Worm (Caenorhabditis elegans) whole organism, L1 larva: ENCODE data around the gene F56D2.3.
A peak's percentile ranks its signal among the peaks of the same experiment; 100 is the strongest.

Source experiments
- C16A3.4 ChIP-seq: fragments of 150-350 bp; optimal IDR thresholded peaks from 2 replicates; lab custom pipeline; 2014; ENCODE audit warnings: missing biosample characterization, missing genetic modification characterization
- F16B12.6 ChIP-seq: fragments of 150-350 bp; optimal IDR thresholded peaks from 2 replicates; lab custom pipeline; 2014; ENCODE audit warnings: missing biosample characterization, missing genetic modification characterization
- Y116A8C.19 ChIP-seq: sonication (generic microtip); optimal IDR thresholded peaks from 2 replicates; lab custom pipeline; 2016; ENCODE audit warnings: missing compliant biosample characterization, missing genetic modification characterization, borderline replicate concordance
- aly-2 ChIP-seq: fragments of 150-350 bp; optimal IDR thresholded peaks from 2 replicates; lab custom pipeline; 2014; ENCODE audit warnings: missing biosample characterization, missing genetic modification characterization
- blmp-1 ChIP-seq: fragments of 150-350 bp; optimal IDR thresholded peaks from 2 replicates; lab custom pipeline; 2014; ENCODE audit warnings: missing biosample characterization, missing genetic modification characterization
- ceh-63 ChIP-seq: fragments of 200-800 bp; sonication (Bioruptor generic); optimal IDR thresholded peaks from 2 replicates; lab custom pipeline; 2018; ENCODE audit warnings: mild to moderate bottlenecking, missing genetic modification characterization, missing compliant biosample characterization
- dpl-1 ChIP-seq, 3 experiments: fragments of 150-350 bp in 2 of 3; sonication (generic microtip) in 1 of 3; optimal IDR thresholded peaks; 2 replicates each; lab custom pipeline; 2014 to 2017; ENCODE audit warnings: missing biosample characterization in 3 of 3, missing genetic modification characterization in 3 of 3, missing genetic modification reagents in 3 of 3
- dsc-1 ChIP-seq: sonication (generic microtip); optimal IDR thresholded peaks from 2 replicates; lab custom pipeline; 2016; ENCODE audit warnings: mild to moderate bottlenecking, missing genetic modification characterization, missing compliant biosample characterization
- efl-1 ChIP-seq, 4 experiments: fragments of 150-350 bp; optimal IDR thresholded peaks in 3 of 4; peaks in 1 of 4; 1 replicate in 1 of 4; 2 replicates in 3 of 4; lab custom pipeline; 2014; ENCODE audit warnings: missing biosample characterization in 2 of 4, missing genetic modification characterization in 2 of 4, missing genetic modification reagents in 2 of 4
- egl-27 ChIP-seq, 2 experiments: fragments of 150-350 bp in 1 of 2; sonication (generic microtip); optimal IDR thresholded peaks; 3 replicates each; lab custom pipeline; 2017 to 2018; ENCODE audit warnings: missing biosample characterization in 2 of 2, missing genetic modification characterization in 2 of 2, missing genetic modification reagents in 2 of 2
- fkh-10 ChIP-seq: sonication (generic microtip); optimal IDR thresholded peaks from 2 replicates; lab custom pipeline; 2017; ENCODE audit warnings: missing biosample characterization, missing genetic modification reagents, missing genetic modification characterization
- fkh-8 ChIP-seq: sonication (generic microtip); optimal IDR thresholded peaks from 2 replicates; lab custom pipeline; 2016; ENCODE audit warnings: mild to moderate bottlenecking, missing genetic modification characterization, missing compliant biosample characterization
- hlh-17 ChIP-seq: fragments of 200-800 bp; sonication (Bioruptor generic); optimal IDR thresholded peaks from 2 replicates; lab custom pipeline; 2018; ENCODE audit warnings: missing genetic modification characterization, mild to moderate bottlenecking, missing compliant biosample characterization, moderate library complexity, borderline replicate concordance
- irx-1 ChIP-seq: sonication (generic microtip); optimal IDR thresholded peaks from 2 replicates; lab custom pipeline; 2016; ENCODE audit warnings: missing genetic modification characterization, missing compliant biosample characterization
- isw-1 ChIP-seq: fragments of 200-800 bp; sonication (Bioruptor generic); IDR thresholded peaks from 2 replicates; pipeline ENCODE4 v1.3.6; 2022; ENCODE audit warnings: missing genetic modification characterization, missing compliant biosample characterization
- lin-13 ChIP-seq: fragments of 150-350 bp; optimal IDR thresholded peaks from 2 replicates; lab custom pipeline; 2014; ENCODE audit warnings: missing biosample characterization, missing genetic modification reagents, missing genetic modification characterization
- lin-14 ChIP-seq: fragments of 200-800 bp; sonication (Bioruptor generic); optimal IDR thresholded peaks from 2 replicates; lab custom pipeline; 2018; ENCODE audit warnings: mild to moderate bottlenecking, missing genetic modification characterization, moderate library complexity, missing compliant biosample characterization
- lin-15B ChIP-seq: fragments of 150-350 bp; sonication (generic microtip); optimal IDR thresholded peaks from 3 replicates; lab custom pipeline; 2014; ENCODE audit warnings: missing biosample characterization, missing genetic modification characterization
- lin-35 ChIP-seq, 2 experiments: fragments of 150-350 bp; optimal IDR thresholded peaks; 2 replicates each; lab custom pipeline; 2014; ENCODE audit warnings: missing biosample characterization in 2 of 2, missing genetic modification characterization in 2 of 2, missing genetic modification reagents in 2 of 2
- lin-39 ChIP-seq: fragments of 150-350 bp; optimal IDR thresholded peaks from 2 replicates; lab custom pipeline; 2014; ENCODE audit warnings: missing biosample characterization, missing genetic modification reagents, missing genetic modification characterization
- lsy-2 ChIP-seq, 2 experiments: fragments of 150-350 bp; optimal IDR thresholded peaks; 2 replicates each; lab custom pipeline; 2014; ENCODE audit warnings: missing biosample characterization in 2 of 2, missing genetic modification characterization in 2 of 2
- mef-2 ChIP-seq: fragments of 150-350 bp; optimal IDR thresholded peaks from 2 replicates; lab custom pipeline; 2014; ENCODE audit warnings: missing biosample characterization, missing genetic modification characterization
- mep-1 ChIP-seq: fragments of 150-350 bp; optimal IDR thresholded peaks from 2 replicates; lab custom pipeline; 2014; ENCODE audit warnings: missing biosample characterization, missing genetic modification characterization
- nhr-12 ChIP-seq: sonication (generic microtip); optimal IDR thresholded peaks from 2 replicates; lab custom pipeline; 2017; ENCODE audit warnings: missing biosample characterization, missing genetic modification characterization
- nhr-20 ChIP-seq: sonication (generic microtip); optimal IDR thresholded peaks from 2 replicates; lab custom pipeline; 2016; ENCODE audit warnings: mild to moderate bottlenecking, missing genetic modification characterization, missing compliant biosample characterization
- nhr-237 ChIP-seq: fragments of 150-350 bp; optimal IDR thresholded peaks from 2 replicates; lab custom pipeline; 2014; ENCODE audit warnings: missing biosample characterization, missing genetic modification characterization
- nhr-28 ChIP-seq: fragments of 150-350 bp; optimal IDR thresholded peaks from 2 replicates; lab custom pipeline; 2014; ENCODE audit warnings: missing biosample characterization, missing genetic modification characterization
- nhr-47 ChIP-seq: sonication (generic microtip); optimal IDR thresholded peaks from 2 replicates; lab custom pipeline; 2016; ENCODE audit warnings: mild to moderate bottlenecking, missing genetic modification characterization, moderate library complexity, missing compliant biosample characterization
- nhr-71 ChIP-seq: sonication (generic microtip); optimal IDR thresholded peaks from 2 replicates; lab custom pipeline; 2016; ENCODE audit warnings: mild to moderate bottlenecking, missing genetic modification characterization, moderate library complexity, missing compliant biosample characterization
- nhr-76 ChIP-seq: sonication (generic microtip); optimal IDR thresholded peaks from 2 replicates; lab custom pipeline; 2017; ENCODE audit warnings: missing biosample characterization, missing genetic modification characterization
- nhr-77 ChIP-seq: fragments of 150-350 bp; optimal IDR thresholded peaks from 2 replicates; lab custom pipeline; 2014; ENCODE audit warnings: missing biosample characterization, missing genetic modification characterization
- nhr-84 ChIP-seq: sonication (generic microtip); optimal IDR thresholded peaks from 2 replicates; lab custom pipeline; 2017; ENCODE audit warnings: missing biosample characterization, missing genetic modification characterization
- nhr-85 ChIP-seq: sonication (generic microtip); peaks from one replicate; lab custom pipeline; 2016; ENCODE audit warnings: missing genetic modification characterization, inconsistent platforms, missing compliant biosample characterization
- pag-3 ChIP-seq: sonication (generic microtip); optimal IDR thresholded peaks from 2 replicates; lab custom pipeline; 2017; ENCODE audit warnings: missing genetic modification characterization, mild to moderate bottlenecking, missing compliant biosample characterization, antibody characterized with exemption, borderline replicate concordance; ENCODE audit not compliant: insufficient read depth
- snpc-4 ChIP-seq: fragments of 150-350 bp; optimal IDR thresholded peaks from 2 replicates; lab custom pipeline; 2014; ENCODE audit warnings: missing biosample characterization, missing genetic modification characterization
- sox-4 ChIP-seq: sonication (generic microtip); optimal IDR thresholded peaks from 2 replicates; lab custom pipeline; 2016; ENCODE audit warnings: missing genetic modification characterization, missing compliant biosample characterization
- sptf-1 ChIP-seq: fragments of 150-350 bp; optimal IDR thresholded peaks from 2 replicates; lab custom pipeline; 2014; ENCODE audit warnings: missing biosample characterization, missing genetic modification characterization
- tbx-2 ChIP-seq: sonication (generic microtip); optimal IDR thresholded peaks from 2 replicates; lab custom pipeline; 2016; ENCODE audit warnings: missing genetic modification characterization, missing compliant biosample characterization
- tlp-1 ChIP-seq: fragments of 150-350 bp; optimal IDR thresholded peaks from 2 replicates; lab custom pipeline; 2014; ENCODE audit warnings: missing biosample characterization, missing genetic modification characterization
- unc-130 ChIP-seq: fragments of 150-350 bp; optimal IDR thresholded peaks from 2 replicates; lab custom pipeline; 2017; ENCODE audit warnings: missing biosample characterization, missing genetic modification characterization, inconsistent platforms
- unc-86 ChIP-seq: sonication (generic microtip); optimal IDR thresholded peaks from 2 replicates; lab custom pipeline; 2016; ENCODE audit warnings: missing genetic modification characterization, missing compliant biosample characterization
- vab-15 ChIP-seq: sonication (generic microtip); optimal IDR thresholded peaks from 2 replicates; lab custom pipeline; 2017; ENCODE audit warnings: missing genotype, mild to moderate bottlenecking, missing genetic modification characterization, missing compliant biosample characterization
- xbp-1 ChIP-seq: sonication (generic microtip); optimal IDR thresholded peaks from 2 replicates; lab custom pipeline; 2016; ENCODE audit warnings: missing genetic modification characterization, missing compliant biosample characterization
- zip-4 ChIP-seq: fragments of 200-800 bp; sonication (Bioruptor generic); optimal IDR thresholded peaks from 2 replicates; lab custom pipeline; 2018; ENCODE audit warnings: mild to moderate bottlenecking, missing genetic modification characterization, moderate library complexity, missing compliant biosample characterization

F56D2.3 gene

ce11 chrIII:5582766-5583165, 2.0 kb upstream of the F56D2.3 start, which contains the start of the genes F56D2.8 and uev-2:
Gene F56D2.8 (minus strand): TSS chrIII:5582866.
Gene uev-2 (plus strand): TSS chrIII:5583125.
- TF ChIP-seq vab-15 (tag; lab: Kevin White, UChicago) = no peak
- TF ChIP-seq snpc-4 = no peak
- TF ChIP-seq nhr-85 = no peak
- TF ChIP-seq dsc-1 = peak; percentile 25
- TF ChIP-seq blmp-1 (tag; lab: Kevin White, UChicago) = no peak
- TF ChIP-seq fkh-8 (tag; lab: Kevin White, UChicago) = peak; percentile 57

- TF ChIP-seq lsy-2 (tag; optimal IDR thresholded peaks at IDR 0.05; lab: Kevin White, UChicago) = no peak
- no peak for TF ChIP-seq efl-1 (optimal IDR thresholded peaks at IDR 0.05; lab: Kevin White, UChicago)
- TF ChIP-seq efl-1 (GFP tag; optimal IDR thresholded peaks at IDR 0.05 in 1 of 2; lab: Kevin White, UChicago) = peak in 1 of 2 experiments; percentile 82
Observed at ce11 chrIII:5585711-5586110, 964 bp downstream of the F56D2.3 start.

DNA sequence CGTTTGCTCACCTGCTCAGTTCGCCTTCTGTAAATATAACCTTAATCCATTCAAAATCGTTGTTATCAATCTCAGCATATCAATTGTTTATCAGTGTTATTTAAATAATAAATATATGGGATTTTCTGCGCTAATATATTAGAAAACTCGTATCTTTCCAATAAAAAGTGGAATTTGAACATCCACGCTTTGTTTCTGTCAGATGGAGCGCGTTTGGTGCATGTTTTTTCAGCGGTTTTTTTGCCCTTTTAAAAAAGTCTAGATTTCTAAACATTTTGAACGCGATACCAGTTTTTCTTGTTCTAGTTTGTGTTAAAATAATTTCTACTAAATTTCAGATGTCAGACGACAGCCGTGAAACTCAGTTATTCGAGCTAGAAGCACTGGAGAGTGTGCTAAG, 2.2 kb downstream of the F56D2.3 start, which contains the start of gene F56D2.2:
F56D2.2 (plus strand) TSS at position 339 of the 400 bp plus-strand sequence.
- no peak for TF ChIP-seq sox-4 (tag; lab: Kevin White, UChicago)
- peak; percentile 18 to 82 for TF ChIP-seq efl-1 (optimal IDR thresholded peaks at IDR 0.05; lab: Kevin White, UChicago)
- TF ChIP-seq efl-1 (GFP tag; optimal IDR thresholded peaks at IDR 0.05 in 1 of 2; lab: Kevin White, UChicago) = peak; percentile 86 to 98
- no peak for TF ChIP-seq nhr-12
- TF ChIP-seq nhr-237 = no peak
- peak; percentile 71 to 91 for TF ChIP-seq lin-35 (GFP tag; optimal IDR thresholded peaks at IDR 0.05; lab: Kevin White, UChicago)
- peak in 1 of 2 experiments; percentile 64 for TF ChIP-seq lsy-2 (tag; optimal IDR thresholded peaks at IDR 0.05; lab: Kevin White, UChicago)
- TF ChIP-seq dpl-1 (GFP tag; optimal IDR thresholded peaks at IDR 0.05; lab: Kevin White, UChicago) = peak; percentile 64 to 87 (median 77)
- no peak for TF ChIP-seq nhr-47 (tag; lab: Kevin White, UChicago)
- no peak for TF ChIP-seq Y116A8C.19 (tag; lab: Kevin White, UChicago)
- TF ChIP-seq lin-13 (GFP tag; lab: Kevin White, UChicago) = no peak
- no peak for TF ChIP-seq nhr-71 (tag; lab: Kevin White, UChicago)
- peak; percentile 31 for TF ChIP-seq lin-15B
- TF ChIP-seq egl-27 (tag; optimal IDR thresholded peaks at IDR 0.05; lab: Kevin White, UChicago) = no peak
- TF ChIP-seq unc-86 (tag; lab: Kevin White, UChicago) = no peak
- no peak for TF ChIP-seq pag-3 (tag; lab: Kevin White, UChicago)
- no peak for TF ChIP-seq hlh-17 (GFP tag; lab: Kevin White, UChicago)
- TF ChIP-seq lin-39 (tag; lab: Kevin White, UChicago) = no peak
- TF ChIP-seq mep-1 (tag; lab: Kevin White, UChicago) = no peak
- no peak for TF ChIP-seq mef-2 (tag; lab: Kevin White, UChicago)
- no peak for TF ChIP-seq F16B12.6 (tag; lab: Kevin White, UChicago)
- no peak for TF ChIP-seq tlp-1 (tag; lab: Kevin White, UChicago)
- no peak for TF ChIP-seq lin-14 (GFP tag; lab: Kevin White, UChicago)
- no peak for TF ChIP-seq zip-4
- TF ChIP-seq nhr-84 (tag; lab: Kevin White, UChicago) = no peak

DNA sequence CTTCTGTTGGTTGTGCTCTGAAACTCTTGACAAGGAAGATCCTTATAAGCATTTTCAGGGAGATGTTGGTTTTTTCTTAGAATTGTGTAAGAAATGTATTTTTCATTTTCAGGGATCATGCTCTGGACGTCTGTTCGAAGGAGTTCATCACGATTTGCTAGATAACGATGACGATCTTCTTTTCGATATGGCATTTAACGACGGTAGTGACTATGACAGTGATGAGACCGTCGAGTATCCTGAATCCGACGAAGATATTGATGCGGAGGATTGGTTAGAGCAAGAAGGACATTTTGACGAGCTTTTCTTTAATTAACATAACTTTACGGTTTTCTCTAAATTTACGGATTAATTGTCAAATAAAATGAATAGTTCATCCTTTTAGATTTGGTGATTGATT, 4.0 kb downstream of the F56D2.3 start:
- TF ChIP-seq xbp-1 (tag; lab: Kevin White, UChicago) = no peak
- TF ChIP-seq aly-2 (tag; lab: Kevin White, UChicago) = peak; percentile 27

- no peak for TF ChIP-seq sptf-1
- TF ChIP-seq tlp-1 (tag; lab: Kevin White, UChicago) = no peak
- TF ChIP-seq nhr-20 (tag; lab: Kevin White, UChicago) = peak; percentile 66
- no peak for TF ChIP-seq nhr-76 (tag; lab: Kevin White, UChicago)
- peak; percentile 32 for TF ChIP-seq snpc-4
- peak; percentile 55 for TF ChIP-seq tbx-2 (tag; lab: Kevin White, UChicago)
- peak; percentile 81 to 83 for TF ChIP-seq efl-1 (optimal IDR thresholded peaks at IDR 0.05; lab: Kevin White, UChicago)
- peak; percentile 76 to 97 for TF ChIP-seq efl-1 (GFP tag; optimal IDR thresholded peaks at IDR 0.05 in 1 of 2; lab: Kevin White, UChicago)
- TF ChIP-seq isw-1 (GFP tag; lab: Robert Waterston, UW) = peak; percentile 76
- TF ChIP-seq nhr-77 = peak; percentile 51
- TF ChIP-seq C16A3.4 = peak; percentile 67
- TF ChIP-seq fkh-10 (GFP tag; lab: Kevin White, UChicago) = no peak
- no peak for TF ChIP-seq blmp-1 (tag; lab: Kevin White, UChicago)
- peak; percentile 78 for TF ChIP-seq unc-130 (tag; lab: Kevin White, UChicago)
- TF ChIP-seq lin-14 (GFP tag; lab: Kevin White, UChicago) = peak; percentile 75
- no peak for TF ChIP-seq nhr-28
- TF ChIP-seq irx-1 (tag; lab: Kevin White, UChicago) = peak; percentile 42
- TF ChIP-seq ceh-63 (GFP tag; lab: Kevin White, UChicago) = no peak
- peak; percentile 85 for TF ChIP-seq lsy-2 (tag; optimal IDR thresholded peaks at IDR 0.05; lab: Kevin White, UChicago)
Observed at ce11 chrIII:5591668-5592149, 7.0 kb downstream of the F56D2.3 start, which contains the start of the genes ddx-15 and ucr-1. Gene ddx-15 (minus strand): TSS chrIII:5591718. Gene ucr-1 (plus strand): TSS chrIII:5592135.
